Worm (Caenorhabditis elegans) whole organism, early embryonic: ENCODE measurements around the gene pelo-1.
A peak's percentile ranks its signal among the peaks of the same experiment; 100 is the strongest.

Source experiments
- B0310.2 ChIP-seq: sonication (generic microtip); optimal IDR thresholded peaks from 2 replicates; lab custom pipeline; 2016; ENCODE audit warnings: mild to moderate bottlenecking, missing genetic modification characterization, missing compliant biosample characterization
- F13C5.2 ChIP-seq: sonication (generic microtip); optimal IDR thresholded peaks from 2 replicates; lab custom pipeline; 2017; ENCODE audit warnings: mild to moderate bottlenecking, missing genetic modification characterization, inconsistent platforms, missing compliant biosample characterization
- aly-1 ChIP-seq: sonication (generic microtip); optimal IDR thresholded peaks from 2 replicates; lab custom pipeline; 2016; ENCODE audit warnings: missing genetic modification characterization, missing compliant biosample characterization
- ama-1 ChIP-seq: fragments of 150-350 bp; optimal IDR thresholded peaks from 2 replicates; lab custom pipeline; 2014
- ceh-13 ChIP-seq: fragments of 200-800 bp; sonication (Bioruptor generic); optimal IDR thresholded peaks from 2 replicates; lab custom pipeline; 2018; ENCODE audit warnings: mild to moderate bottlenecking, missing genetic modification characterization, missing compliant biosample characterization
- ceh-36 ChIP-seq: sonication (generic microtip); optimal IDR thresholded peaks from 2 replicates; lab custom pipeline; 2016; ENCODE audit warnings: missing genetic modification characterization, inconsistent platforms, missing compliant biosample characterization
- ets-7 ChIP-seq: sonication (generic microtip); optimal IDR thresholded peaks from 2 replicates; lab custom pipeline; 2016; ENCODE audit warnings: missing genotype, missing genetic modification characterization, missing compliant biosample characterization
- flt-1 ChIP-seq: fragments of 200-800 bp; sonication (Bioruptor generic); IDR thresholded peaks from 2 replicates; pipeline ENCODE4 v1.3.6; 2022; ENCODE audit warnings: missing genetic modification characterization, missing compliant biosample characterization
- hmbx-1 ChIP-seq: sonication (generic microtip); optimal IDR thresholded peaks from 2 replicates; lab custom pipeline; 2016; ENCODE audit warnings: mild to moderate bottlenecking, missing genetic modification characterization, missing compliant biosample characterization
- hmg-4 ChIP-seq: fragments of 200-800 bp; sonication (Bioruptor generic); optimal IDR thresholded peaks from 2 replicates; lab custom pipeline; 2018; ENCODE audit warnings: mild to moderate bottlenecking, missing genetic modification characterization, missing compliant biosample characterization
- hnd-1 ChIP-seq: sonication (generic microtip); optimal IDR thresholded peaks from 2 replicates; lab custom pipeline; 2016; ENCODE audit warnings: missing genetic modification characterization, missing compliant biosample characterization
- pes-1 ChIP-seq: fragments of 200-800 bp; sonication (Bioruptor generic); IDR thresholded peaks from 2 replicates; pipeline ENCODE4 v1.3.6; 2022; ENCODE audit warnings: missing genetic modification reagents, missing genetic modification characterization, missing compliant biosample characterization
- scrt-1 ChIP-seq: fragments of 200-800 bp; sonication (Bioruptor generic); IDR thresholded peaks from 2 replicates; pipeline ENCODE4 v1.3.6; 2022; ENCODE audit warnings: missing genetic modification characterization, missing compliant biosample characterization
- sea-1 ChIP-seq: fragments of 200-800 bp; sonication (Bioruptor generic); conservative IDR thresholded peaks from 2 replicates; pipeline ENCODE4 v1.3.6; 2022; ENCODE audit warnings: missing genetic modification characterization, missing compliant biosample characterization
- tbx-11 ChIP-seq: fragments of 200-800 bp; sonication (Bioruptor generic); IDR thresholded peaks from 2 replicates; pipeline ENCODE4 v1.3.6; 2022; ENCODE audit warnings: missing genetic modification characterization, missing compliant biosample characterization
- tbx-37 ChIP-seq: fragments of 200-800 bp; sonication (Bioruptor generic); conservative IDR thresholded peaks from 2 replicates; pipeline ENCODE4 v1.3.6; 2022; ENCODE audit warnings: missing genetic modification reagents, missing genetic modification characterization, missing compliant biosample characterization
- tra-4 ChIP-seq: sonication (generic microtip); optimal IDR thresholded peaks from 2 replicates; lab custom pipeline; 2017; ENCODE audit warnings: missing genetic modification characterization, missing compliant biosample characterization

Gene pelo-1

ce11 chrIII:4175489-4175888 is 28.5 kb downstream of the pelo-1 start:
- no peak for TF ChIP-seq pes-1 (GFP tag; lab: Robert Waterston, UW)
- TF ChIP-seq ceh-36 = no peak
- TF ChIP-seq flt-1 (GFP tag; lab: Robert Waterston, UW) = no peak

ce11 chrIII:4172210-4172609 is 31.8 kb downstream of the pelo-1 start:
- TF ChIP-seq scrt-1 = no peak
- TF ChIP-seq pes-1 (GFP tag; lab: Robert Waterston, UW) = no peak
- no peak for TF ChIP-seq hmg-4 (GFP tag; lab: Kevin White, UChicago)
- TF ChIP-seq tbx-11 (GFP tag; lab: Robert Waterston, UW) = no peak
- no peak for TF ChIP-seq ama-1 (lab: Kevin White, UChicago)
- TF ChIP-seq flt-1 (GFP tag; lab: Robert Waterston, UW) = no peak
- no peak for TF ChIP-seq B0310.2
- no peak for TF ChIP-seq aly-1 (tag; lab: Kevin White, UChicago)
- no peak for TF ChIP-seq hmbx-1 (tag; lab: Kevin White, UChicago)
- no peak for TF ChIP-seq tra-4
- no peak for TF ChIP-seq ceh-36
- TF ChIP-seq F13C5.2 (tag; lab: Kevin White, UChicago) = no peak
- no peak for TF ChIP-seq hnd-1 (tag; lab: Kevin White, UChicago)
- TF ChIP-seq sea-1 (GFP tag; lab: Robert Waterston, UW) = no peak
- TF ChIP-seq ets-7 (tag; lab: Kevin White, UChicago) = no peak
- no peak for TF ChIP-seq ceh-13 (GFP tag; lab: Kevin White, UChicago)

ce11 chrIII:4170903-4171377 is 33.1 kb downstream of the pelo-1 start, which contains the start of the genes rnf-121 and C16C10.4:
rnf-121 (minus strand) TSS chrIII:4170953.
C16C10.4 (plus strand) TSS chrIII:4171336.
- TF ChIP-seq pes-1 (GFP tag; lab: Robert Waterston, UW) = peak; percentile 91
- peak; percentile 77 for TF ChIP-seq aly-1 (tag; lab: Kevin White, UChicago)
- peak; percentile 92 for TF ChIP-seq F13C5.2 (tag; lab: Kevin White, UChicago)
- peak; percentile 93 for TF ChIP-seq sea-1 (GFP tag; lab: Robert Waterston, UW)
- TF ChIP-seq hmg-4 (GFP tag; lab: Kevin White, UChicago) = peak; percentile 97
- peak; percentile 93 for TF ChIP-seq ceh-13 (GFP tag; lab: Kevin White, UChicago)
- no peak for TF ChIP-seq ama-1 (lab: Kevin White, UChicago)
- TF ChIP-seq tra-4 = peak; percentile 80
- TF ChIP-seq ceh-36 = peak; percentile 93
- peak; percentile 61 for TF ChIP-seq hmbx-1 (tag; lab: Kevin White, UChicago)
- peak; percentile 83 for TF ChIP-seq flt-1 (GFP tag; lab: Robert Waterston, UW)
- peak; percentile 75 for TF ChIP-seq ets-7 (tag; lab: Kevin White, UChicago)
- TF ChIP-seq scrt-1 = peak; percentile 87
- peak; percentile 92 for TF ChIP-seq tbx-11 (GFP tag; lab: Robert Waterston, UW)
- peak; percentile 82 for TF ChIP-seq B0310.2
- peak; percentile 82 for TF ChIP-seq tbx-37
- peak; percentile 80 for TF ChIP-seq hnd-1 (tag; lab: Kevin White, UChicago)

ce11 chrIII:4168665-4169064 is 35.4 kb downstream of the pelo-1 start, which contains the start of gene ccdc-55:
ccdc-55 (minus strand) TSS chrIII:4168765.
- TF ChIP-seq tbx-37 (no peak), B0310.2 (no peak), ama-1 (lab: Kevin White, UChicago) (no peak), ceh-13 (GFP tag; lab: Kevin White, UChicago) (no peak), hmbx-1 (tag; lab: Kevin White, UChicago) (no peak), flt-1 (GFP tag; lab: Robert Waterston, UW) (no peak), tbx-11 (GFP tag; lab: Robert Waterston, UW) (no peak), hmg-4 (GFP tag; lab: Kevin White, UChicago) (no peak), aly-1 (tag; lab: Kevin White, UChicago) (no peak), hnd-1 (tag; lab: Kevin White, UChicago) (no peak), pes-1 (GFP tag; lab: Robert Waterston, UW) (no peak), F13C5.2 (tag; lab: Kevin White, UChicago) (no peak), tra-4 (no peak), ceh-36 (no peak), scrt-1 (no peak), ets-7 (tag; lab: Kevin White, UChicago) (no peak), sea-1 (GFP tag; lab: Robert Waterston, UW) (no peak)

- TF ChIP-seq F13C5.2 (tag; lab: Kevin White, UChicago) = no peak
- no peak for TF ChIP-seq flt-1 (GFP tag; lab: Robert Waterston, UW)
- TF ChIP-seq sea-1 (GFP tag; lab: Robert Waterston, UW) = no peak
- TF ChIP-seq ama-1 (lab: Kevin White, UChicago) = no peak
- no peak for TF ChIP-seq hnd-1 (tag; lab: Kevin White, UChicago)
- TF ChIP-seq ets-7 (tag; lab: Kevin White, UChicago) = no peak
- TF ChIP-seq pes-1 (GFP tag; lab: Robert Waterston, UW) = no peak
- TF ChIP-seq tbx-37 = no peak
- TF ChIP-seq hmg-4 (GFP tag; lab: Kevin White, UChicago) = no peak
- no peak for TF ChIP-seq scrt-1
- TF ChIP-seq tbx-11 (GFP tag; lab: Robert Waterston, UW) = no peak
- TF ChIP-seq ceh-36 = no peak
- no peak for TF ChIP-seq ceh-13 (GFP tag; lab: Kevin White, UChicago)
Measured at ce11 chrIII:4166745-4167144, 37.3 kb downstream of the pelo-1 start, which contains the start of gene rnf-5. rnf-5 (minus strand) TSS chrIII:4166845.

- TF ChIP-seq tra-4 = no peak
- TF ChIP-seq ceh-13 (GFP tag; lab: Kevin White, UChicago) = no peak
- no peak for TF ChIP-seq B0310.2
- no peak for TF ChIP-seq hnd-1 (tag; lab: Kevin White, UChicago)
- TF ChIP-seq tbx-37 = no peak
- no peak for TF ChIP-seq tbx-11 (GFP tag; lab: Robert Waterston, UW)
- no peak for TF ChIP-seq F13C5.2 (tag; lab: Kevin White, UChicago)
- no peak for TF ChIP-seq scrt-1
- no peak for TF ChIP-seq ets-7 (tag; lab: Kevin White, UChicago)
- no peak for TF ChIP-seq pes-1 (GFP tag; lab: Robert Waterston, UW)
- no peak for TF ChIP-seq ceh-36
Measured at ce11 chrIII:4164071-4164470, 40.0 kb downstream of the pelo-1 start, which contains the start of gene C16C10.8. C16C10.8 (minus strand) TSS chrIII:4164171.

- TF ChIP-seq hmg-4 (GFP tag; lab: Kevin White, UChicago) (no peak), F13C5.2 (tag; lab: Kevin White, UChicago) (no peak), ceh-13 (GFP tag; lab: Kevin White, UChicago) (no peak)
Measured at ce11 chrIII:4160937-4161336, 43.1 kb downstream of the pelo-1 start, which contains the start of gene C01G12.16. C01G12.16 (plus strand) TSS chrIII:4161237.
